Worm (Caenorhabditis elegans) whole organism, L1 larva: ENCODE measurements around the gene Y62E10A.24.
A peak's percentile ranks its signal among the peaks of the same experiment; 100 is the strongest.

Experiments
- C04F5.9 ChIP-seq: sonication (generic microtip); optimal IDR thresholded peaks from 2 replicates; lab custom pipeline; 2016; ENCODE audit warnings: missing genetic modification characterization, missing compliant biosample characterization
- C16A3.4 ChIP-seq: fragments of 150-350 bp; optimal IDR thresholded peaks from 2 replicates; lab custom pipeline; 2014; ENCODE audit warnings: missing biosample characterization, missing genetic modification characterization
- C34B4.2 ChIP-seq: sonication (generic microtip); optimal IDR thresholded peaks from 2 replicates; lab custom pipeline; 2017; ENCODE audit warnings: mild to moderate bottlenecking, missing genetic modification characterization, missing compliant biosample characterization
- aha-1 ChIP-seq: fragments of 150-350 bp; optimal IDR thresholded peaks from 2 replicates; lab custom pipeline; 2014; ENCODE audit warnings: missing biosample characterization, missing genetic modification characterization
- aly-2 ChIP-seq: fragments of 150-350 bp; optimal IDR thresholded peaks from 2 replicates; lab custom pipeline; 2014; ENCODE audit warnings: missing biosample characterization, missing genetic modification characterization
- ama-1 ChIP-seq: fragments of 150-350 bp; optimal IDR thresholded peaks from 2 replicates; lab custom pipeline; 2014
- blmp-1 ChIP-seq: fragments of 150-350 bp; optimal IDR thresholded peaks from 2 replicates; lab custom pipeline; 2014; ENCODE audit warnings: missing biosample characterization, missing genetic modification characterization
- ceh-8 ChIP-seq: fragments of 200-800 bp; sonication (Bioruptor generic); optimal IDR thresholded peaks from 2 replicates; lab custom pipeline; 2018; ENCODE audit warnings: mild to moderate bottlenecking, missing genetic modification characterization, moderate library complexity, missing compliant biosample characterization
- ceh-90 ChIP-seq: sonication (generic microtip); optimal IDR thresholded peaks from 2 replicates; lab custom pipeline; 2016; ENCODE audit warnings: missing genetic modification characterization, missing compliant biosample characterization
- dpl-1 ChIP-seq, 3 experiments: fragments of 150-350 bp in 2 of 3; sonication (generic microtip) in 1 of 3; optimal IDR thresholded peaks; 2 replicates each; lab custom pipeline; 2014 to 2017; ENCODE audit warnings: missing biosample characterization in 3 of 3, missing genetic modification characterization in 3 of 3, missing genetic modification reagents in 3 of 3
- efl-1 ChIP-seq, 4 experiments: fragments of 150-350 bp; optimal IDR thresholded peaks in 3 of 4; peaks in 1 of 4; 1 replicate in 1 of 4; 2 replicates in 3 of 4; lab custom pipeline; 2014; ENCODE audit warnings: missing biosample characterization in 2 of 4, missing genetic modification characterization in 2 of 4, missing genetic modification reagents in 2 of 4
- efl-3 ChIP-seq: fragments of 200-800 bp; sonication (Bioruptor generic); optimal IDR thresholded peaks from 2 replicates; lab custom pipeline; 2018; ENCODE audit warnings: mild to moderate bottlenecking, missing genetic modification characterization, missing compliant biosample characterization
- egl-13 ChIP-seq: sonication (generic microtip); optimal IDR thresholded peaks from 2 replicates; lab custom pipeline; 2016; ENCODE audit warnings: missing genotype, missing genetic modification reagents, missing genetic modification characterization, missing compliant biosample characterization
- egl-27 ChIP-seq, 2 experiments: fragments of 150-350 bp in 1 of 2; sonication (generic microtip); optimal IDR thresholded peaks; 3 replicates each; lab custom pipeline; 2017 to 2018; ENCODE audit warnings: missing biosample characterization in 2 of 2, missing genetic modification characterization in 2 of 2, missing genetic modification reagents in 2 of 2
- elt-2 ChIP-seq: sonication (generic microtip); optimal IDR thresholded peaks from 2 replicates; lab custom pipeline; 2016; ENCODE audit warnings: missing genetic modification characterization, mild to moderate bottlenecking, inconsistent platforms, missing compliant biosample characterization, missing genetic modification reagents
- elt-3 ChIP-seq, 6 experiments: fragments of 150-350 bp in 1 of 6; sonication (generic microtip); optimal IDR thresholded peaks; 2 replicates each; lab custom pipeline; 2017 to 2018; ENCODE audit warnings: missing biosample characterization in 6 of 6, missing genetic modification characterization in 6 of 6, inconsistent platforms in 1 of 6
- fkh-10 ChIP-seq: sonication (generic microtip); optimal IDR thresholded peaks from 2 replicates; lab custom pipeline; 2017; ENCODE audit warnings: missing biosample characterization, missing genetic modification reagents, missing genetic modification characterization
- grh-1 ChIP-seq: fragments of 200-800 bp; sonication (Bioruptor generic); IDR thresholded peaks from 2 replicates; pipeline ENCODE4 v1.3.6; 2022; ENCODE audit warnings: missing genetic modification reagents, missing genetic modification characterization, missing compliant biosample characterization
- hlh-4 ChIP-seq: sonication (generic microtip); optimal IDR thresholded peaks from 2 replicates; lab custom pipeline; 2016; ENCODE audit warnings: mild to moderate bottlenecking, missing genetic modification characterization, missing compliant biosample characterization
- lin-13 ChIP-seq: fragments of 150-350 bp; optimal IDR thresholded peaks from 2 replicates; lab custom pipeline; 2014; ENCODE audit warnings: missing biosample characterization, missing genetic modification reagents, missing genetic modification characterization
- lin-35 ChIP-seq, 2 experiments: fragments of 150-350 bp; optimal IDR thresholded peaks; 2 replicates each; lab custom pipeline; 2014; ENCODE audit warnings: missing biosample characterization in 2 of 2, missing genetic modification characterization in 2 of 2, missing genetic modification reagents in 2 of 2
- lin-39 ChIP-seq: fragments of 150-350 bp; optimal IDR thresholded peaks from 2 replicates; lab custom pipeline; 2014; ENCODE audit warnings: missing biosample characterization, missing genetic modification reagents, missing genetic modification characterization
- lir-3 ChIP-seq: sonication (generic microtip); optimal IDR thresholded peaks from 2 replicates; lab custom pipeline; 2016; ENCODE audit warnings: mild to moderate bottlenecking, missing genetic modification characterization, moderate library complexity, missing compliant biosample characterization; ENCODE audit not compliant: poor library complexity
- lsy-2 ChIP-seq, 2 experiments: fragments of 150-350 bp; optimal IDR thresholded peaks; 2 replicates each; lab custom pipeline; 2014; ENCODE audit warnings: missing biosample characterization in 2 of 2, missing genetic modification characterization in 2 of 2
- mef-2 ChIP-seq: fragments of 150-350 bp; optimal IDR thresholded peaks from 2 replicates; lab custom pipeline; 2014; ENCODE audit warnings: missing biosample characterization, missing genetic modification characterization
- nhr-11 ChIP-seq: fragments of 150-350 bp; optimal IDR thresholded peaks from 2 replicates; lab custom pipeline; 2014; ENCODE audit warnings: missing biosample characterization, missing genetic modification characterization
- nhr-12 ChIP-seq: sonication (generic microtip); optimal IDR thresholded peaks from 2 replicates; lab custom pipeline; 2017; ENCODE audit warnings: missing biosample characterization, missing genetic modification characterization
- nhr-20 ChIP-seq: sonication (generic microtip); optimal IDR thresholded peaks from 2 replicates; lab custom pipeline; 2016; ENCODE audit warnings: mild to moderate bottlenecking, missing genetic modification characterization, missing compliant biosample characterization
- nhr-237 ChIP-seq: fragments of 150-350 bp; optimal IDR thresholded peaks from 2 replicates; lab custom pipeline; 2014; ENCODE audit warnings: missing biosample characterization, missing genetic modification characterization
- nhr-71 ChIP-seq: sonication (generic microtip); optimal IDR thresholded peaks from 2 replicates; lab custom pipeline; 2016; ENCODE audit warnings: mild to moderate bottlenecking, missing genetic modification characterization, moderate library complexity, missing compliant biosample characterization
- nhr-76 ChIP-seq: sonication (generic microtip); optimal IDR thresholded peaks from 2 replicates; lab custom pipeline; 2017; ENCODE audit warnings: missing biosample characterization, missing genetic modification characterization
- nhr-77 ChIP-seq: fragments of 150-350 bp; optimal IDR thresholded peaks from 2 replicates; lab custom pipeline; 2014; ENCODE audit warnings: missing biosample characterization, missing genetic modification characterization
- nhr-85 ChIP-seq: sonication (generic microtip); peaks from one replicate; lab custom pipeline; 2016; ENCODE audit warnings: missing genetic modification characterization, inconsistent platforms, missing compliant biosample characterization
- nhr-90 ChIP-seq: sonication (generic microtip); optimal IDR thresholded peaks from 2 replicates; lab custom pipeline; 2016; ENCODE audit warnings: mild to moderate bottlenecking, missing genetic modification characterization, missing compliant biosample characterization; ENCODE audit not compliant: poor library complexity
- pag-3 ChIP-seq: sonication (generic microtip); optimal IDR thresholded peaks from 2 replicates; lab custom pipeline; 2017; ENCODE audit warnings: missing genetic modification characterization, mild to moderate bottlenecking, missing compliant biosample characterization, antibody characterized with exemption, borderline replicate concordance; ENCODE audit not compliant: insufficient read depth
- pax-3 ChIP-seq: fragments of 200-800 bp; sonication (Bioruptor generic); optimal IDR thresholded peaks from 2 replicates; lab custom pipeline; 2018; ENCODE audit warnings: mild to moderate bottlenecking, missing genetic modification characterization, moderate library complexity, missing compliant biosample characterization
- skn-1 ChIP-seq: fragments of 150-350 bp; optimal IDR thresholded peaks from 2 replicates; lab custom pipeline; 2014; ENCODE audit warnings: missing biosample characterization, missing genetic modification characterization
- sox-4 ChIP-seq: sonication (generic microtip); optimal IDR thresholded peaks from 2 replicates; lab custom pipeline; 2016; ENCODE audit warnings: missing genetic modification characterization, missing compliant biosample characterization
- sptf-1 ChIP-seq: fragments of 150-350 bp; optimal IDR thresholded peaks from 2 replicates; lab custom pipeline; 2014; ENCODE audit warnings: missing biosample characterization, missing genetic modification characterization
- swsn-7 ChIP-seq: sonication (generic microtip); optimal IDR thresholded peaks from 2 replicates; lab custom pipeline; 2016; ENCODE audit warnings: missing genetic modification characterization, missing compliant biosample characterization
- tbx-2 ChIP-seq: sonication (generic microtip); optimal IDR thresholded peaks from 2 replicates; lab custom pipeline; 2016; ENCODE audit warnings: missing genetic modification characterization, missing compliant biosample characterization
- tlp-1 ChIP-seq: fragments of 150-350 bp; optimal IDR thresholded peaks from 2 replicates; lab custom pipeline; 2014; ENCODE audit warnings: missing biosample characterization, missing genetic modification characterization
- unc-130 ChIP-seq: fragments of 150-350 bp; optimal IDR thresholded peaks from 2 replicates; lab custom pipeline; 2017; ENCODE audit warnings: missing biosample characterization, missing genetic modification characterization, inconsistent platforms
- unc-62 ChIP-seq: fragments of 150-350 bp; optimal IDR thresholded peaks from 2 replicates; lab custom pipeline; 2014; ENCODE audit warnings: missing biosample characterization, missing genetic modification reagents, missing genetic modification characterization
- unc-86 ChIP-seq: sonication (generic microtip); optimal IDR thresholded peaks from 2 replicates; lab custom pipeline; 2016; ENCODE audit warnings: missing genetic modification characterization, missing compliant biosample characterization
- vab-15 ChIP-seq: sonication (generic microtip); optimal IDR thresholded peaks from 2 replicates; lab custom pipeline; 2017; ENCODE audit warnings: missing genotype, mild to moderate bottlenecking, missing genetic modification characterization, missing compliant biosample characterization
- zip-4 ChIP-seq: fragments of 200-800 bp; sonication (Bioruptor generic); optimal IDR thresholded peaks from 2 replicates; lab custom pipeline; 2018; ENCODE audit warnings: mild to moderate bottlenecking, missing genetic modification characterization, moderate library complexity, missing compliant biosample characterization
- ztf-11 ChIP-seq, 2 experiments: sonication (generic microtip); optimal IDR thresholded peaks; 2 replicates each; lab custom pipeline; 2016 to 2017; ENCODE audit warnings: missing genetic modification characterization in 2 of 2, missing biosample characterization in 1 of 2, missing compliant biosample characterization in 1 of 2

Y62E10A.24 gene

ce11 chrIV:13383763-13384436 is 13.4 kb downstream of the Y62E10A.24 start, which contains the start of gene rab-19 (continued):
- TF ChIP-seq nhr-71 (tag; lab: Kevin White, UChicago), result peak; percentile 27
- TF ChIP-seq aha-1 (tag; lab: Kevin White, UChicago), result no peak
- no peak for TF ChIP-seq dpl-1 (GFP tag; optimal IDR thresholded peaks at IDR 0.05; lab: Kevin White, UChicago)
- TF ChIP-seq grh-1 (GFP tag; lab: Robert Waterston, UW), result no peak
- TF ChIP-seq lin-35 (GFP tag; optimal IDR thresholded peaks at IDR 0.05; lab: Kevin White, UChicago), result peak in 1 of 2 experiments; percentile 30
- no peak for TF ChIP-seq C34B4.2 (tag; lab: Kevin White, UChicago)
- no peak for TF ChIP-seq egl-13 (tag; lab: Kevin White, UChicago)
- TF ChIP-seq ceh-8 (GFP tag; lab: Kevin White, UChicago), result no peak
- TF ChIP-seq ceh-90 (tag; lab: Kevin White, UChicago), result no peak
- peak; percentile 18 for TF ChIP-seq swsn-7 (tag; lab: Kevin White, UChicago)
- no peak for TF ChIP-seq elt-3 (tag; optimal IDR thresholded peaks at IDR 0.05; lab: Kevin White, UChicago)
- no peak for TF ChIP-seq unc-62 (GFP tag; lab: Kevin White, UChicago)
- no peak for TF ChIP-seq lir-3 (tag; lab: Kevin White, UChicago)
- no peak for TF ChIP-seq lin-13
- TF ChIP-seq vab-15, result no peak
- peak; percentile 1 to 23 for TF ChIP-seq lsy-2 (tag; optimal IDR thresholded peaks at IDR 0.05; lab: Kevin White, UChicago)
- TF ChIP-seq, all 84 proteins: peak for 10

ce11 chrIV:13386043-13386442 is 15.5 kb downstream of the Y62E10A.24 start, which contains the start of the genes Y62E10A.20, Y62E10A.23 and mdt-9:
TSS of gene Y62E10A.20 (minus strand) at chrIV:13386091.
TSS of gene Y62E10A.23 (plus strand) at chrIV:13386324.
TSS of gene mdt-9 (plus strand) at chrIV:13386380.
- TF ChIP-seq lsy-2 (tag; optimal IDR thresholded peaks at IDR 0.05; lab: Kevin White, UChicago) (peak; percentile 81 to 91), dpl-1 (GFP tag; optimal IDR thresholded peaks at IDR 0.05; lab: Kevin White, UChicago) (peak; percentile 63 to 76 (median 75)), pax-3 (tag; lab: Kevin White, UChicago) (peak; percentile 31), efl-1 (optimal IDR thresholded peaks at IDR 0.05; lab: Kevin White, UChicago) (peak; percentile 75 to 76), efl-1 (GFP tag; optimal IDR thresholded peaks at IDR 0.05 in 1 of 2; lab: Kevin White, UChicago) (peak; percentile 70 to 97), nhr-85 (tag; lab: Kevin White, UChicago) (peak; percentile 78), elt-2 (tag; lab: Kevin White, UChicago) (peak; percentile 12), ceh-8 (GFP tag; lab: Kevin White, UChicago) (no peak), lin-35 (GFP tag; optimal IDR thresholded peaks at IDR 0.05; lab: Kevin White, UChicago) (peak; percentile 78 to 87), mef-2 (tag; lab: Kevin White, UChicago) (no peak), aly-2 (peak; percentile 42), nhr-77 (peak; percentile 41), C16A3.4 (tag; lab: Kevin White, UChicago) (peak; percentile 94), pag-3 (tag; lab: Kevin White, UChicago) (no peak), nhr-12 (tag; lab: Kevin White, UChicago) (no peak), nhr-90 (peak; percentile 65), egl-27 (tag; optimal IDR thresholded peaks at IDR 0.05; lab: Kevin White, UChicago) (no peak), tlp-1 (tag; lab: Kevin White, UChicago) (no peak), unc-62 (GFP tag; lab: Kevin White, UChicago) (no peak), hlh-4 (tag; lab: Kevin White, UChicago) (no peak), ztf-11 (tag; optimal IDR thresholded peaks at IDR 0.05; lab: Kevin White, UChicago) (peak in 1 of 2 experiments; percentile 47), sox-4 (peak; percentile 18), tbx-2 (peak; percentile 75), lin-39 (tag; lab: Kevin White, UChicago) (peak; percentile 58), nhr-76 (tag; lab: Kevin White, UChicago) (no peak), nhr-237 (tag; lab: Kevin White, UChicago) (no peak), fkh-10 (GFP tag; lab: Kevin White, UChicago) (no peak), nhr-11 (tag; lab: Kevin White, UChicago) (no peak), skn-1 (tag; lab: Kevin White, UChicago) (peak; percentile 90), efl-3 (GFP tag; lab: Kevin White, UChicago) (no peak), unc-130 (peak; percentile 90), elt-3 (tag; optimal IDR thresholded peaks at IDR 0.05; lab: Kevin White, UChicago) (peak in 2 of 6 experiments; percentile 39 to 61), sptf-1 (no peak), nhr-20 (tag; lab: Kevin White, UChicago) (peak; percentile 72), lin-13 (peak; percentile 79), zip-4 (GFP tag; lab: Kevin White, UChicago) (no peak), C04F5.9 (tag; lab: Kevin White, UChicago) (peak; percentile 24), ama-1 (no peak), unc-86 (tag; lab: Kevin White, UChicago) (peak; percentile 69), blmp-1 (tag; lab: Kevin White, UChicago) (peak; percentile 75)
